Worm (Caenorhabditis elegans): ENCODE data around the gene rpl-42.

rpl-42 gene

ce11 chrII:11107828-11108227, 15.3 kb downstream of the rpl-42 start, which contains the start of gene apc-17:
Gene apc-17 (plus strand): TSS chrII:11108128.
- TF ChIP-seq isw-1 (GFP tag; IDR thresholded peaks at IDR 0.05) (no peak), nhr-47 (tag; optimal IDR thresholded peaks at IDR 0.05) (no peak), nhr-77 (tag; optimal IDR thresholded peaks at IDR 0.05) (no peak), mdl-1 (tag; optimal IDR thresholded peaks at IDR 0.05) (no peak), nhr-11 (tag; optimal IDR thresholded peaks at IDR 0.05) (no peak)

DNA sequence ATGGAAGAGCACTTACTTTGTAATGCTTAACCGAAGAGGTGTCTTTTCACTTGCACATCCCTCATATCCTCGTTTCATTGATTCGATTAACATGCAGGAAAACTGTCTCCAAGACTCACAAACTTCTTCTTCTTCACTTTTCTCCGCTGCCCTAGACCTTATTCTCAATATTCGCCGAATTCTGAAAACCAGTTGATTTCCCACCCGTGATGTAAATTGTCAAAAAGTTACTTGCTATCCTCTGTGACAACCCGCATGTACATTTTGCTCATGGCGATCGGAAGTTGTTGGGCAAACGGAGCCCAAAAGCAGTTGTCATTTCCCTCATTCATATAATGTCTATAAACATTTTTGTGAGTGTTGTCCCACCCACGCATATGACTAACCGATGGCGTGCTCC, 17.9 kb downstream of the rpl-42 start:
- TF ChIP-seq nhr-19 (GFP tag; conservative IDR thresholded peaks at IDR 0.05) (no peak), snu-23 (GFP tag; optimal IDR thresholded peaks at IDR 0.05) (no peak), lsy-2 (tag; optimal IDR thresholded peaks at IDR 0.05) (no peak), elt-3 (tag; optimal IDR thresholded peaks at IDR 0.05) (no peak), snpc-4 (tag; optimal IDR thresholded peaks at IDR 0.05) (no peak)

DNA sequence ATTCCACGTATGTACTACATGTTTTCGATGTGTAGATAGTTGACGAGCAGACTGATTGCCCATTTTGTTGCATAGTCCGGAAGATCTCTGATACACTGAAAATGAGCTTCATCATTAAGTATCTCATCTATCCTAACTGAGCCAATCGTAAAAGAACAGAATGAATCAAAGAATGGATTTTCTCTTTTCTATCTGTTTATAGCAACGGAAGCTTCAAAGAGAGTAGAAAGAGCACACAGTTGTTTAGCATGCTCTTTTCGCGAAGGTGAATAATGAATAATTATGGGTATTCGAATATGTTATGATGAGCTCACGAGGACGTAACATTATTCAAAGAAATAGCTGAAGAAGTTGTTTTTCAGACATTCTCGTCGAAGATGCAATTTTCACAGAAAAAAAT, 18.6 kb downstream of the rpl-42 start, which contains the start of gene glb-4:
TSS of gene glb-4 (minus strand) at position 101 of the 400 bp plus-strand sequence.
- TF ChIP-seq mab-9 (GFP tag; IDR thresholded peaks at IDR 0.05) (no peak), Y116A8C.19 (tag; optimal IDR thresholded peaks at IDR 0.05; ENCODE audit: borderline replicate concordance) (no peak), blmp-1 (tag; optimal IDR thresholded peaks at IDR 0.05) (no peak), nhr-77 (tag; optimal IDR thresholded peaks at IDR 0.05) (no peak), lin-13 (GFP tag; optimal IDR thresholded peaks at IDR 0.05) (no peak), jun-1 (tag; optimal IDR thresholded peaks at IDR 0.05) (no peak), lsy-2 (tag; optimal IDR thresholded peaks at IDR 0.05) (no peak), C04F5.9 (tag; optimal IDR thresholded peaks at IDR 0.05) (no peak), elt-3 (tag; optimal IDR thresholded peaks at IDR 0.05) (no peak), ztf-4 (tag; optimal IDR thresholded peaks at IDR 0.05) (no peak), fkh-10 (GFP tag; optimal IDR thresholded peaks at IDR 0.05) (peak; percentile 7), ceh-90 (tag; optimal IDR thresholded peaks at IDR 0.05) (no peak), unc-86 (tag; optimal IDR thresholded peaks at IDR 0.05) (peak; percentile 21), pag-3 (tag; optimal IDR thresholded peaks at IDR 0.05; ENCODE audit: borderline replicate concordance, insufficient read depth) (no peak), grh-1 (GFP tag; IDR thresholded peaks at IDR 0.05) (no peak), hlh-4 (tag; optimal IDR thresholded peaks at IDR 0.05) (no peak), vab-15 (tag; optimal IDR thresholded peaks at IDR 0.05) (no peak), irx-1 (tag; optimal IDR thresholded peaks at IDR 0.05) (no peak), nhr-47 (tag; optimal IDR thresholded peaks at IDR 0.05) (no peak), lin-14 (GFP tag; optimal IDR thresholded peaks at IDR 0.05) (peak; percentile 57), nhr-90 (tag; optimal IDR thresholded peaks at IDR 0.05; ENCODE audit: poor library complexity) (no peak), aha-1 (tag; optimal IDR thresholded peaks at IDR 0.05) (no peak), nhr-71 (tag; optimal IDR thresholded peaks at IDR 0.05) (peak; percentile 18), ceh-63 (GFP tag; optimal IDR thresholded peaks at IDR 0.05) (no peak), zag-1 (tag; optimal IDR thresholded peaks at IDR 0.05) (no peak), lin-15B (tag; optimal IDR thresholded peaks at IDR 0.05) (no peak)

- no peak for TF ChIP-seq lin-35 (GFP tag; optimal IDR thresholded peaks at IDR 0.05)
- no peak for TF ChIP-seq hlh-4 (tag; optimal IDR thresholded peaks at IDR 0.05)
- no peak for TF ChIP-seq irx-1 (tag; optimal IDR thresholded peaks at IDR 0.05)
- no peak for TF ChIP-seq efl-1 (optimal IDR thresholded peaks at IDR 0.05)
- peak in 1 of 2 experiments; percentile 68 for TF ChIP-seq efl-1 (GFP tag; optimal IDR thresholded peaks at IDR 0.05 in 1 of 2)
- no peak for TF ChIP-seq ztf-11 (tag; optimal IDR thresholded peaks at IDR 0.05)
- TF ChIP-seq nhr-84 (tag; optimal IDR thresholded peaks at IDR 0.05): no peak
These were observed 19.9 kb downstream of the rpl-42 start, which contains the start of gene mat-2 for ce11 chrII:11112419-11112818. Gene mat-2 (plus strand): TSS chrII:11112719.
